Fruit fly (Drosophila melanogaster): Measurements from ENCODE around the gene Qsox2.

dm6 chr3R:21940884-21941390 is 27.4 kb downstream of the Qsox2 start:
- TF ChIP-seq Myc (optimal IDR thresholded peaks at IDR 0.05) (no peak), Sin3A (optimal IDR thresholded peaks at IDR 0.05) (no peak), h (optimal IDR thresholded peaks at IDR 0.05) (no peak), psq (optimal IDR thresholded peaks at IDR 0.05) (no peak)
